Worm (Caenorhabditis elegans): ENCODE data around the gene ZK666.11.

- no peak for TF ChIP-seq med-1 (GFP tag; optimal IDR thresholded peaks at IDR 0.05; ENCODE audit: insufficient read depth)
- no peak for TF ChIP-seq cog-1 (tag; optimal IDR thresholded peaks at IDR 0.05)
These were observed 25.3 kb upstream of the ZK666.11 start, which contains the start of gene ZK673.11 for ce11 chrII:10456979-10457378.
